Worm (Caenorhabditis elegans): ENCODE results near the gene R02F2.8.

Gene R02F2.8

DNA sequence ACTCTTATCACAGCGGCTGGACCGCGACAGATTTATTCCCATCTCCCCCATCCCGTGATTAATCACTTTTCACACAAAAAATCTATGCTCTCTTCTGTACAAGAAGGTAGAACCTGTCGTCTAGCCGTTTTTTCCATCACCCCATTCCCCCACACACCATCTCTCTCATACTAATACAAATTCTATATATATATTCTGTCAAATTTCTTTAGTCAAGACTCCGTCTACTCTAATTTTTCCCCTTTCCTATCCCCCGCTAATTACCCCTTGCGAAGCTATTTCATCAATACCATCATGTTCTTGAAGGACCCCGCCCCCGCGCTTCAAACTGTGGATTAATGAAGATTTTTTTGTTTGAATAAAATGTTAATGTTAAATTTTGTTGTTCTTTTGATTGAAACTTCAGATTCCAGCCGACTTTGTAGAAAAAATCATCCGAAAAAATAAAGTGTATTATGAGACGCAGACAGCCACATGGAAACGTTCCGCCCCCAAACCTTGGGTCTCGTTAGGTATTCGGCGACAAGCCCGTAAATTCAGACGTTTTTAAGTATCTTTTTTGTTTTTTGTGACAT lies 11.0 kb upstream of the R02F2.8 start (continued):
- TF ChIP-seq lin-40 (tag; optimal IDR thresholded peaks at IDR 0.05) (no peak), ceh-40 (GFP tag; IDR thresholded peaks at IDR 0.05) (no peak)

DNA sequence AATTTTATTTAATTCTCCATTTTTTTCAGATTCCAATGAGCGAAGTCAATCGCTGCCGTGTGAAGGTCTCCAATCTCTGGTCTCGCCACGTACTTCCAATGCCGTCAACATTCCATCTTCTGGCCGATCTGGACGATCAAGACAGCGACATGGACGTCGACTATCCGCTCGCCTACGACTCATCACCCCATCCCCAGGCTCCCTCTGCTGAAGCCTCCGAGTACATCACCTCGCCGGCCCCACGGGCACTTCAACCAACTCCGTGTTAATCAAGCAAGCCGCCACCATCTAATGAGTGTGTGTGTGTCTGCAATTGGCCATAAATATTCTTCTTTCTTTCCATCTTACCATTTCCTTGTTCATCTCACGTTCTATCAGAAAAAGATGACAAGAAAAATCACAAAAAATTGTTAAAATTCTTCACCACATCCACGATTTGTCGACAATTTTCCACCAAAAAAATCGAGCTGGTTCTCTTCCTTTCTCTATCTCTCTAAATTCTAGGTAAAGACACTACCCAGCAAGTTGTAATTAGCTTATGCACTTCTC lies 10.5 kb upstream of the R02F2.8 start:
- no peak for TF ChIP-seq egl-44 (GFP tag; IDR thresholded peaks at IDR 0.05)
- no peak for TF ChIP-seq tbx-9 (tag; optimal IDR thresholded peaks at IDR 0.05; ENCODE audit: borderline replicate concordance)
- 0 out of 2 replicates have a peak, but pooled peaks have one; percentile 6 for TF ChIP-seq mcd-1 (GFP tag; IDR thresholded peaks at IDR 0.05)
- no peak for TF ChIP-seq let-607 (tag; optimal IDR thresholded peaks at IDR 0.05)
- TF ChIP-seq aptf-3 (GFP tag; IDR thresholded peaks at IDR 0.05), result no peak
- peak; percentile 69 for TF ChIP-seq zfh-2 (GFP tag; conservative IDR thresholded peaks at IDR 0.05)
- 0 out of 2 replicates have a peak, but pooled peaks have one; percentile 6 for TF ChIP-seq hmg-1.2 (GFP tag; IDR thresholded peaks at IDR 0.05)
- TF ChIP-seq F55B11.4 (tag; optimal IDR thresholded peaks at IDR 0.05; ENCODE audit: borderline replicate concordance, insufficient read depth), result no peak
- no peak for TF ChIP-seq unc-62 (GFP tag; optimal IDR thresholded peaks at IDR 0.05)
- no peak for TF ChIP-seq nhr-90 (tag; optimal IDR thresholded peaks at IDR 0.05)
- peak; percentile 26; the same call in 1 of the 2 replicates for TF ChIP-seq ceh-100 (GFP tag; IDR thresholded peaks at IDR 0.05)
- TF ChIP-seq B0336.3 (GFP tag; IDR thresholded peaks at IDR 0.05), result no peak

DNA sequence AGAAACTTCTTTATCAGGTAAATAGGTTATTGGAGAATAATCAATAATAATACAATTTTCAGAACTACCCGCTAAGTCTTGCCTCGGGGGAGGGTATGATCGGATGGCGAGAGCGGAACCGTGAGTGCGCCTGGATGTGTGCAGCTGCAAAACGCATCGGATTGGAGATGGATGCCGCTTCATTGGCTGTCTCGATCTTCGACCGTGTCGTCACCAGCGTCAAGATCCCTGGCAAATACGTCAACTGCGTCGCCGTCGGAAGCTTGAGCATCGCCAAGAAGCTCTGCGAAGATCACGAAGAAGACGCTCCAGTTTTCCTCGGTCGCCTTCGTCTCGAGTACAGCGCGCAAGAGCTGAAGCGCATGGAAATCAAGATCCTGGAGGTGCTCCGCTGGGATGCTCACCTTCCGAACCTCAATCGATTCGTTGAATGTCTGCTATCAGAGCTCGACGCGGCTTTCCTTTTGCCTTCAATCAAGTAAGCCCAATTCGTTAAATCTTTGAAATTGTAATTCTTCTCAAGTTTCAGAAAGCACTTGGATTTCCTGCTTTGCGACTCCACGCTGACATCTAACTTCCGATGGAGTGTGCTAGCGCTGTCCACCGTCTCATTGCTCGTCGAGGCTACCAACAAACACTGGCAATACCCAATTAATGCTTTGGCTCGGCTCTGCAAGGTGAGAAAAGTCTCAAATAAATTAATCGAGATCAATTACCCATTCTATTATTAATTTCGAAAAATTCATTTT lies 9.8 kb upstream of the R02F2.8 start:
- peak; percentile 37; the same call in 1 of the 2 replicates for TF ChIP-seq lin-26 (GFP tag; IDR thresholded peaks at IDR 0.05)
- TF ChIP-seq lin-35 (GFP tag; optimal IDR thresholded peaks at IDR 0.05), result no peak
- TF ChIP-seq madf-3 (GFP tag; IDR thresholded peaks at IDR 0.05), result no peak
- no peak for TF ChIP-seq Y53G8AR.9 (GFP tag; conservative IDR thresholded peaks at IDR 0.05)
- TF ChIP-seq sdz-38 (tag; optimal IDR thresholded peaks at IDR 0.05), result no peak
- peak; percentile 72 for TF ChIP-seq egrh-3 (GFP tag; IDR thresholded peaks at IDR 0.05)
- peak; percentile 88 for TF ChIP-seq zfh-2 (GFP tag; conservative IDR thresholded peaks at IDR 0.05)
- TF ChIP-seq snpc-1.3 (tag; optimal IDR thresholded peaks at IDR 0.05; ENCODE audit: insufficient read depth), result no peak
- TF ChIP-seq attf-5 (GFP tag; optimal IDR thresholded peaks at IDR 0.05), result no peak
- no peak for TF ChIP-seq repo-1 (tag; optimal IDR thresholded peaks at IDR 0.05)
- TF ChIP-seq C17E4.6 (GFP tag; IDR thresholded peaks at IDR 0.05), result no peak
- no peak for TF ChIP-seq B0035.1 (tag; optimal IDR thresholded peaks at IDR 0.05)
- no peak for TF ChIP-seq let-607 (tag; optimal IDR thresholded peaks at IDR 0.05)
- no peak for TF ChIP-seq mxl-1 (tag; optimal IDR thresholded peaks at IDR 0.05)
- no peak for TF ChIP-seq akir-1 (GFP tag; optimal IDR thresholded peaks at IDR 0.05)
- no peak for TF ChIP-seq ccch-3 (GFP tag; optimal IDR thresholded peaks at IDR 0.05)
- TF ChIP-seq ekl-4 (GFP tag; IDR thresholded peaks at IDR 0.05), result 0 out of 2 replicates have a peak, but pooled peaks have one; percentile 14
- no peak for TF ChIP-seq ceh-58 (GFP tag; IDR thresholded peaks at IDR 0.05)
- TF ChIP-seq nfya-2 (GFP tag; IDR thresholded peaks at IDR 0.05), result 0 out of 2 replicates have a peak, but pooled peaks have one; percentile 56
- no peak for TF ChIP-seq Y95B8A.8 (GFP tag; IDR thresholded peaks at IDR 0.05)
- no peak for TF ChIP-seq ztf-6 (GFP tag; IDR thresholded peaks at IDR 0.05)
- TF ChIP-seq madf-8 (GFP tag; conservative IDR thresholded peaks at IDR 0.05), result no peak
- TF ChIP-seq K11D2.4 (GFP tag; IDR thresholded peaks at IDR 0.05), result no peak
- no peak for TF ChIP-seq mel-28 (tag; optimal IDR thresholded peaks at IDR 0.05; ENCODE audit: borderline replicate concordance)
- TF ChIP-seq die-1 (tag; optimal IDR thresholded peaks at IDR 0.05), result no peak
- TF ChIP-seq ama-1 (optimal IDR thresholded peaks at IDR 0.05), result no peak
- no peak for TF ChIP-seq ama-1 (GFP tag; optimal IDR thresholded peaks at IDR 0.05)
- TF ChIP-seq ceh-27 (GFP tag; optimal IDR thresholded peaks at IDR 0.05), result no peak
- no peak for TF ChIP-seq dpff-1 (tag; optimal IDR thresholded peaks at IDR 0.05)
- no peak for TF ChIP-seq tbx-9 (tag; optimal IDR thresholded peaks at IDR 0.05; ENCODE audit: borderline replicate concordance)
- TF ChIP-seq nhr-120 (GFP tag; IDR thresholded peaks at IDR 0.05), result no peak
- TF ChIP-seq nfya-1 (tag; optimal IDR thresholded peaks at IDR 0.05; ENCODE audit: borderline replicate concordance, insufficient read depth), result no peak
